Fruit fly (Drosophila melanogaster) whole organism, embryonic: ENCODE results near the gene CG14657.
A peak's percentile ranks its signal among the peaks of the same experiment; 100 is the strongest.

Experiments
- Ada2b ChIP-seq: fragments of 200-800 bp; sonication (Bioruptor generic); IDR thresholded peaks from 2 replicates; pipeline ENCODE4 v1.3.6; 2022; ENCODE audit warnings: missing biosample characterization, missing genetic modification characterization
- B-H2 ChIP-seq: fragments of 200-800 bp; sonication (Bioruptor generic); optimal IDR thresholded peaks from 2 replicates; lab custom pipeline; 2018; ENCODE audit warnings: missing biosample characterization, mild to moderate bottlenecking, missing genetic modification characterization
- C15 ChIP-seq: fragments of 200-800 bp; sonication (Bioruptor generic); IDR thresholded peaks from 3 replicates; pipeline ENCODE4 v1.3.6; 2022; ENCODE audit warnings: missing biosample characterization, missing genetic modification characterization
- CG10543 ChIP-seq: fragments of 200-800 bp; sonication (Bioruptor generic); optimal IDR thresholded peaks from 3 replicates; lab custom pipeline; 2017; ENCODE audit warnings: missing biosample characterization, mild to moderate bottlenecking, missing genetic modification characterization, moderate library complexity
- CG12299 ChIP-seq: fragments of 200-800 bp; sonication (Bioruptor generic); optimal IDR thresholded peaks from 2 replicates; lab custom pipeline; 2018; ENCODE audit warnings: missing biosample characterization, mild to moderate bottlenecking, missing genetic modification characterization
- CG15073 ChIP-seq: fragments of 200-800 bp; sonication (Bioruptor generic); optimal IDR thresholded peaks from 2 replicates; lab custom pipeline; 2016; ENCODE audit warnings: missing biosample characterization, missing genetic modification characterization
- CG15479 ChIP-seq: fragments of 200-800 bp; sonication (Bioruptor generic); optimal IDR thresholded peaks from 3 replicates; lab custom pipeline; 2019; ENCODE audit warnings: missing biosample characterization, mild to moderate bottlenecking, missing genetic modification characterization, moderate library complexity
- CG15696 ChIP-seq: fragments of 200-800 bp; sonication (Bioruptor generic); optimal IDR thresholded peaks from 2 replicates; lab custom pipeline; 2019; ENCODE audit warnings: missing biosample characterization, mild to moderate bottlenecking, missing genetic modification characterization, moderate library complexity
- CG17568 ChIP-seq: fragments of 200-800 bp; sonication (Bioruptor generic); optimal IDR thresholded peaks from 2 replicates; lab custom pipeline; 2018; ENCODE audit warnings: missing biosample characterization, mild to moderate bottlenecking, missing genetic modification characterization, moderate library complexity
- CG17612 ChIP-seq: fragments of 200-800 bp; sonication (Bioruptor generic); IDR thresholded peaks from 2 replicates; pipeline ENCODE4 v1.3.6; 2022; ENCODE audit warnings: missing biosample characterization, missing genetic modification characterization
- CG3281 ChIP-seq: fragments of 200-800 bp; sonication (Bioruptor generic); optimal IDR thresholded peaks from 3 replicates; lab custom pipeline; 2017; ENCODE audit warnings: missing biosample characterization, mild to moderate bottlenecking, missing genetic modification characterization
- CG33557 ChIP-seq: fragments of 200-800 bp; sonication (Bioruptor generic); optimal IDR thresholded peaks from 2 replicates; lab custom pipeline; 2019; ENCODE audit warnings: missing biosample characterization, mild to moderate bottlenecking, missing genetic modification characterization, moderate library complexity
- CG4404 ChIP-seq: fragments of 200-800 bp; sonication (Bioruptor generic); IDR thresholded peaks from 2 replicates; pipeline ENCODE4 v1.3.6; 2022; ENCODE audit warnings: missing biosample characterization, missing genetic modification characterization
- CG4730 ChIP-seq: fragments of 200-800 bp; sonication (Bioruptor generic); IDR thresholded peaks from 2 replicates; pipeline ENCODE4 v1.3.6; 2022; ENCODE audit warnings: missing biosample characterization, missing genetic modification characterization
- CG7987 ChIP-seq: fragments of 200-800 bp; sonication (Bioruptor generic); optimal IDR thresholded peaks from 2 replicates; lab custom pipeline; 2018; ENCODE audit warnings: missing biosample characterization, mild to moderate bottlenecking, missing genetic modification characterization, moderate library complexity
- CG9215 ChIP-seq: fragments of 200-800 bp; sonication (Bioruptor generic); IDR thresholded peaks from 2 replicates; pipeline ENCODE4 v1.3.6; 2022; ENCODE audit warnings: missing biosample characterization, missing genetic modification characterization
- Dbx ChIP-seq: fragments of 200-800 bp; sonication (Bioruptor generic); IDR thresholded peaks from 3 replicates; pipeline ENCODE4 v1.3.6; 2022; ENCODE audit warnings: missing biosample characterization, missing genetic modification characterization
- Dp ChIP-seq: fragments of 200-800 bp; sonication (Bioruptor generic); optimal IDR thresholded peaks from 2 replicates; lab custom pipeline; 2018; ENCODE audit warnings: missing biosample characterization, mild to moderate bottlenecking, missing genetic modification characterization, moderate library complexity
- H15 ChIP-seq: fragments of 200-800 bp; sonication (Bioruptor generic); IDR thresholded peaks from 3 replicates; pipeline ENCODE4 v1.3.6; 2022; ENCODE audit warnings: missing biosample characterization, missing genetic modification characterization
- HLH54F ChIP-seq: fragments of 200-800 bp; sonication (Bioruptor generic); optimal IDR thresholded peaks from 3 replicates; lab custom pipeline; 2016; ENCODE audit warnings: missing biosample characterization, missing genetic modification characterization
- Hr78 ChIP-seq, 2 experiments: fragments of 200-800 bp in 1 of 2; fragments of >200 bp in 1 of 2; sonication (Bioruptor generic) in 1 of 2; optimal IDR thresholded peaks; 2 replicates each; lab custom pipeline; 2017 to 2019; ENCODE audit warnings: missing biosample characterization in 2 of 2, missing genetic modification characterization in 2 of 2, mild to moderate bottlenecking in 1 of 2, moderate library complexity in 1 of 2
- Jarid2 ChIP-seq: fragments of 200-800 bp; sonication (Bioruptor generic); optimal IDR thresholded peaks from 3 replicates; lab custom pipeline; 2017; ENCODE audit warnings: mild to moderate bottlenecking, missing biosample characterization, missing genetic modification reagents, missing genetic modification characterization
- MBD-R2 ChIP-seq: fragments of 200-800 bp; sonication (Bioruptor generic); IDR thresholded peaks from 2 replicates; pipeline ENCODE4 v1.3.6; 2022; ENCODE audit warnings: missing biosample characterization, missing genetic modification characterization
- Max ChIP-seq: fragments of 200-800 bp; sonication (Bioruptor generic); optimal IDR thresholded peaks from 2 replicates; lab custom pipeline; 2016; ENCODE audit warnings: missing biosample characterization, mild to moderate bottlenecking, missing genetic modification characterization
- Ssrp ChIP-seq: fragments of 200-800 bp; sonication (Bioruptor generic); optimal IDR thresholded peaks from 2 replicates; lab custom pipeline; 2018; ENCODE audit warnings: missing biosample characterization, mild to moderate bottlenecking, missing genetic modification characterization, moderate library complexity
- ac ChIP-seq: fragments of 200-800 bp; sonication (Bioruptor generic); optimal IDR thresholded peaks from 3 replicates; lab custom pipeline; 2017; ENCODE audit warnings: missing biosample characterization, mild to moderate bottlenecking, missing genetic modification characterization
- amos ChIP-seq: fragments of 200-800 bp; sonication (Bioruptor generic); IDR thresholded peaks from 2 replicates; pipeline ENCODE4 v1.3.6; 2022; ENCODE audit warnings: missing biosample characterization, missing genetic modification characterization; ENCODE audit not compliant: partially characterized antibody
- caup ChIP-seq: fragments of 200-800 bp; sonication (Bioruptor generic); optimal IDR thresholded peaks from 3 replicates; lab custom pipeline; 2017; ENCODE audit warnings: missing biosample characterization, mild to moderate bottlenecking, missing genetic modification characterization, moderate library complexity; ENCODE audit not compliant: severe bottlenecking
- da ChIP-seq: fragments of 200-800 bp; sonication (Bioruptor generic); optimal IDR thresholded peaks from 2 replicates; lab custom pipeline; 2016; ENCODE audit warnings: missing biosample characterization, missing genetic modification characterization
- dm ChIP-seq: fragments of 200-800 bp; sonication (Bioruptor generic); optimal IDR thresholded peaks from 3 replicates; lab custom pipeline; 2016; ENCODE audit warnings: missing biosample characterization, missing genetic modification characterization
- dmrt11E ChIP-seq: fragments of 200-800 bp; sonication (Bioruptor generic); optimal IDR thresholded peaks from 3 replicates; lab custom pipeline; 2018; ENCODE audit warnings: missing biosample characterization, mild to moderate bottlenecking, missing genetic modification characterization, moderate library complexity
- gcm2 ChIP-seq: fragments of 200-800 bp; sonication (Bioruptor generic); optimal IDR thresholded peaks from 2 replicates; lab custom pipeline; 2016; ENCODE audit warnings: missing biosample characterization, missing genetic modification characterization
- gem ChIP-seq: fragments of 200-800 bp; sonication (Bioruptor generic); optimal IDR thresholded peaks from 2 replicates; lab custom pipeline; 2019; ENCODE audit warnings: missing biosample characterization, mild to moderate bottlenecking, missing genetic modification characterization, moderate library complexity
- gfzf ChIP-seq: fragments of 200-800 bp; sonication (Bioruptor generic); optimal IDR thresholded peaks from 2 replicates; lab custom pipeline; 2016; ENCODE audit warnings: missing biosample characterization, mild to moderate bottlenecking, missing genetic modification characterization, moderate library complexity
- gsb-n ChIP-seq: fragments of 200-800 bp; sonication (Bioruptor generic); optimal IDR thresholded peaks from 3 replicates; lab custom pipeline; 2018; ENCODE audit warnings: missing biosample characterization, mild to moderate bottlenecking, missing genetic modification characterization
- gt ChIP-seq: fragments of 200-800 bp; sonication (Bioruptor generic); IDR thresholded peaks from 2 replicates; pipeline ENCODE4 v1.3.6; 2022; ENCODE audit warnings: missing biosample characterization, missing genetic modification characterization
- jigr1 ChIP-seq: fragments of 200-800 bp; sonication (Bioruptor generic); IDR thresholded peaks from 3 replicates; pipeline ENCODE4 v1.3.6; 2022; ENCODE audit warnings: missing biosample characterization, missing genetic modification characterization
- jing ChIP-seq: fragments of 200-800 bp; sonication (Bioruptor generic); optimal IDR thresholded peaks from 2 replicates; lab custom pipeline; 2018; ENCODE audit warnings: missing biosample characterization, mild to moderate bottlenecking, missing genetic modification characterization
- kah ChIP-seq: fragments of 200-800 bp; sonication (Bioruptor generic); optimal IDR thresholded peaks from 2 replicates; lab custom pipeline; 2018; ENCODE audit warnings: missing biosample characterization, mild to moderate bottlenecking, missing genetic modification characterization
- nerfin-2 ChIP-seq: fragments of 200-800 bp; sonication (Bioruptor generic); IDR thresholded peaks from 2 replicates; pipeline ENCODE4 v1.3.6; 2022; ENCODE audit warnings: missing biosample characterization, missing genetic modification characterization; ENCODE audit not compliant: partially characterized antibody
- prd ChIP-seq, 3 experiments: fragments of >200 bp in 2 of 3; fragments of 200-800 bp in 1 of 3; sonication (Bioruptor generic) in 1 of 3; optimal IDR thresholded peaks in 2 of 3; IDR thresholded peaks in 1 of 3; 2 replicates in 2 of 3; 3 replicates in 1 of 3; pipeline versions ENCODE4 v1.3.6 to Lab custom; 2017 to 2022; ENCODE audit warnings: missing biosample characterization in 1 of 3, missing genetic modification characterization in 1 of 3
- ranshi ChIP-seq: fragments of 200-800 bp; sonication (Bioruptor generic); IDR thresholded peaks from 2 replicates; pipeline ENCODE4 v1.3.6; 2022; ENCODE audit warnings: missing biosample characterization, missing genetic modification characterization
- slou ChIP-seq: fragments of 200-800 bp; sonication (Bioruptor generic); optimal IDR thresholded peaks from 3 replicates; lab custom pipeline; 2016; ENCODE audit warnings: missing biosample characterization, missing genetic modification characterization
- sug ChIP-seq: fragments of 200-800 bp; optimal IDR thresholded peaks from 2 replicates; lab custom pipeline; 2019; ENCODE audit warnings: missing biosample characterization, mild to moderate bottlenecking, missing genetic modification characterization, moderate library complexity
- tap ChIP-seq: fragments of 200-800 bp; optimal IDR thresholded peaks from 3 replicates; lab custom pipeline; 2019; ENCODE audit warnings: missing biosample characterization, mild to moderate bottlenecking, missing genetic modification characterization, moderate library complexity
- tup ChIP-seq: fragments of 200-800 bp; sonication (Bioruptor generic); optimal IDR thresholded peaks from 2 replicates; lab custom pipeline; 2016; ENCODE audit warnings: missing biosample characterization, mild to moderate bottlenecking, missing genetic modification characterization, moderate library complexity
- unc-4 ChIP-seq: fragments of 200-800 bp; sonication (Bioruptor generic); IDR thresholded peaks from 2 replicates; pipeline ENCODE4 v1.3.6; 2022; ENCODE audit warnings: missing biosample characterization, missing genetic modification characterization; ENCODE audit not compliant: partially characterized antibody
- yki ChIP-seq: fragments of >200 bp; optimal IDR thresholded peaks from 3 replicates; lab custom pipeline; 2018
- zf30C ChIP-seq: fragments of 200-800 bp; sonication (Bioruptor generic); optimal IDR thresholded peaks from 3 replicates; lab custom pipeline; 2018; ENCODE audit warnings: missing biosample characterization, mild to moderate bottlenecking, missing genetic modification characterization
- zfh2 ChIP-seq: fragments of 200-800 bp; sonication (Bioruptor generic); optimal IDR thresholded peaks from 2 replicates; lab custom pipeline; 2016; ENCODE audit warnings: missing biosample characterization, missing genetic modification characterization

CG14657 gene

dm6 chr3R:4846787-4847186 lies 25.6 kb upstream of the CG14657 start (continued):
- no peak for TF ChIP-seq sug (tag; lab: Kevin White, UChicago)
- no peak for TF ChIP-seq dm (GFP tag; lab: Kevin White, UChicago)
- TF ChIP-seq MBD-R2: no peak
- TF ChIP-seq ac (GFP tag; lab: Kevin White, UChicago): no peak
- no peak for TF ChIP-seq CG7987 (GFP tag; lab: Kevin White, UChicago)
- TF ChIP-seq slou: no peak
- TF ChIP-seq tap (tag; lab: Kevin White, UChicago): no peak
- no peak for TF ChIP-seq tup (GFP tag; lab: Kevin White, UChicago)
- no peak for TF ChIP-seq CG17612
- TF ChIP-seq zfh2 (GFP tag; lab: Kevin White, UChicago): no peak
- TF ChIP-seq gcm2 (GFP tag; lab: Kevin White, UChicago): no peak
- TF ChIP-seq dmrt11E (tag; lab: Kevin White, UChicago): peak; percentile 84
- TF ChIP-seq unc-4 (GFP tag; lab: Robert Waterston, UW): no peak
- TF ChIP-seq jing (GFP tag; lab: Kevin White, UChicago): peak; percentile 39
- no peak for TF ChIP-seq jigr1 (GFP tag; lab: Robert Waterston, UW)
- TF ChIP-seq Max: no peak
- no peak for TF ChIP-seq C15 (GFP tag; lab: Robert Waterston, UW)
- TF ChIP-seq CG3281 (GFP tag; lab: Kevin White, UChicago): no peak
- TF ChIP-seq HLH54F: no peak
- no peak for TF ChIP-seq CG15073 (GFP tag; lab: Kevin White, UChicago)
- TF ChIP-seq H15 (GFP tag; lab: Robert Waterston, UW): 0 out of 3 replicates have a peak, but pooled peaks have one; percentile 49
- no peak for TF ChIP-seq CG12299 (tag; lab: Kevin White, UChicago)
- TF ChIP-seq prd (optimal IDR thresholded peaks at IDR 0.05; lab: Kevin White, UChicago): no peak
- peak; percentile 67; the same call in 2 of the 3 replicates for TF ChIP-seq prd (GFP tag; IDR thresholded peaks at IDR 0.05; lab: Robert Waterston, UW)
- TF ChIP-seq ranshi (GFP tag; lab: Robert Waterston, UW): no peak; the same call in 1 of the 2 replicates
- TF ChIP-seq yki: no peak
- peak in 1 of 2 experiments; percentile 2 for TF ChIP-seq Hr78 (GFP tag; optimal IDR thresholded peaks at IDR 0.05; lab: Kevin White, UChicago)
- no peak for TF ChIP-seq gt
- TF ChIP-seq CG4730 (GFP tag; lab: Robert Waterston, UW): no peak
- TF ChIP-seq gfzf (GFP tag; lab: Kevin White, UChicago): no peak
- TF ChIP-seq CG15479 (GFP tag; lab: Kevin White, UChicago): no peak
- TF ChIP-seq gem: no peak
- TF ChIP-seq B-H2 (GFP tag; lab: Kevin White, UChicago): no peak
- no peak for TF ChIP-seq kah
- TF ChIP-seq amos (GFP tag; lab: Robert Waterston, UW): no peak
- peak; percentile 61 for TF ChIP-seq CG33557
- no peak for TF ChIP-seq da
- TF ChIP-seq CG10543: no peak
- TF ChIP-seq caup: no peak
- no peak for TF ChIP-seq Ssrp (tag; lab: Kevin White, UChicago)
- no peak for TF ChIP-seq Jarid2
- no peak; the same call in none of the 2 replicates for TF ChIP-seq CG4404
- peak; percentile 65 for TF ChIP-seq gsb-n (tag; lab: Kevin White, UChicago)
- TF ChIP-seq zf30C (GFP tag; lab: Kevin White, UChicago): no peak
- no peak for TF ChIP-seq Dbx
- no peak for TF ChIP-seq nerfin-2
- no peak for TF ChIP-seq CG17568 (GFP tag; lab: Kevin White, UChicago)
- no peak for TF ChIP-seq Dp (GFP tag; lab: Kevin White, UChicago)
- no peak for TF ChIP-seq Ada2b (GFP tag; lab: Robert Waterston, UW)
- TF ChIP-seq CG9215 (GFP tag; lab: Robert Waterston, UW): no peak
- TF ChIP-seq CG15696 (tag; lab: Kevin White, UChicago): peak; percentile 15
